Worm (Caenorhabditis elegans) whole organism, L4/young adult: ENCODE data around the gene F54D5.9.

ENCODE experiments used
- W03F9.2 ChIP-seq: fragments of 150-350 bp; optimal IDR thresholded peaks from 2 replicates; lab custom pipeline; 2014; ENCODE audit warnings: missing biosample characterization, missing genetic modification characterization
- dao-5 ChIP-seq: sonication (generic microtip); optimal IDR thresholded peaks from 2 replicates; lab custom pipeline; 2016; ENCODE audit warnings: missing genotype, missing genetic modification characterization, moderate library complexity, missing compliant biosample characterization
- him-1 ChIP-seq: sonication (generic microtip); optimal IDR thresholded peaks from 2 replicates; lab custom pipeline; 2016; ENCODE audit warnings: missing genotype, missing genetic modification reagents, missing genetic modification characterization, missing compliant biosample characterization

The F54D5.9 gene

DNA sequence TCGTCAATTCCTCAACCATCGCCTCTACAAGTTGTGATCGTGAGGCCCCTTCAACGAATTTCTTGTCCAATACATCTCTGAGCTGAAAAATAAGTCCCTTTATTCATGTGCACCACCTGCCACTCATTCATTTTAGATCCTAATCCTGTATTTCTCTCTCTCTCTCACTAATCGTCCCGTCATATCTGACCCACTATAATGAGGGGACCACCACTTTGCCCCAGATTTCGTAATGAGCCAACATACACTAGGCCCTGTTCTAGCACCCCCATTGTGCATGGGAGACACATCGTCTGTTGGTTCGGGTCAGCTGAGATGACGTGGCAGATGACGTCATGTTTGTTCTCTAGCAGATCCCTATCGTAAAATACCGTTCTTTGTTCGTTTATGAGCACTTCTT lies 9.2 kb downstream of the F54D5.9 start:
- TF ChIP-seq W03F9.2 (tag; lab: Kevin White, UChicago) (no peak), dao-5 (no peak), him-1 (no peak)

DNA sequence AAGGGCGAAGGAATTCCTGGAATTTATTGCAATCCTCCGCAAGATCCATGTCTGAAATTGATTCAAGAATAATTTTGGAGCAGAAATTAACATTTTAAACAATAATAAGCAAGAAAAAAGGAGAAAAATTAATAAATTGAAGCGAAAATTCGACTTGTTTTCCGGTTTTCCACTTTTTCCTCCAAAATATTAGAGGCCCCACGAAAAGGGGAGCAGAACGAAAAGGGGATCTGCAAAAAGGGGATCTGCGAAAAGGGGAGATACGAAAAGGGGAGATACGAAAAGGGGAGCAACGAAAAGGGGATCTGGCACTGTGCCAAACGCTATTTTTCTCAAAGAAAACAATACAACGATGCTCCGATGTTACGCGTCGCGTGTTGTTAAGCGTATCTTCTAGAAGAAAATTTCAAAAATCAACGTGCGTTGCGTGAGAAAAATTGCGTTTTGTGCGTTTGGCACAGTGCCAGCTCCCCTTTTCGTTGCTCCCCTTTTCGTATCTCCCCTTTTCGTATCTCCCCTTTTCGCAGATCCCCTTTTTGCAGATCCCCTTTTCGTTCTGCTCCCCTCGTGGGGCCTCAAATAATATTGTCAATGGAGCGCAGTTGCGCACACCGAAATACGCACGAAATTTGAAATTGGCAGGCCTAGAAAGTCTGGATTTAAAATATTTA lies 10.1 kb downstream of the F54D5.9 start, which contains the start of gene Y62F5A.12:
Y62F5A.12 (minus strand) TSS at position 51 of the 671 bp plus-strand sequence.
- TF ChIP-seq him-1 (peak; percentile 62), W03F9.2 (tag; lab: Kevin White, UChicago) (peak; percentile 57)

DNA sequence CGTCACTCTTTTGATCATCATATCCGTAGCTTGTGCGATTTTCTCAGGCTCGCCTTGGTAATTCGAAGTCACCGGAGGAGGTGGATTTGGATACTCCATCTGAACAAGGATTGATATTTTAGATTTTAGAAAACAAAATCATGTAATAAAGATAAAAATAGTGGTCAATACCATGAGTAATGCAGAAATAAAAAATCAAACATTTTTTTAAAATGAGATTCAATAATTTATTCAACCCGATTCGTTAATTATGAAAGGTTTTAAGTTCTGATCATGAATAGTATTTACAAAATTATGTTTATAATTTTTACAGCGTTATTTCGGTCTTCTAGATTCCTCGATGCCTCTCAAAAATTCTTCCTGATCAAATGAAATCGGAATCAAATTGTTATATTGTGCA lies 10.9 kb downstream of the F54D5.9 start, which contains the start of gene mdt-8:
mdt-8 (minus strand) TSS at position 101 of the 400 bp plus-strand sequence.
- no peak for TF ChIP-seq W03F9.2 (tag; lab: Kevin White, UChicago)
- no peak for TF ChIP-seq dao-5
- no peak for TF ChIP-seq him-1

DNA sequence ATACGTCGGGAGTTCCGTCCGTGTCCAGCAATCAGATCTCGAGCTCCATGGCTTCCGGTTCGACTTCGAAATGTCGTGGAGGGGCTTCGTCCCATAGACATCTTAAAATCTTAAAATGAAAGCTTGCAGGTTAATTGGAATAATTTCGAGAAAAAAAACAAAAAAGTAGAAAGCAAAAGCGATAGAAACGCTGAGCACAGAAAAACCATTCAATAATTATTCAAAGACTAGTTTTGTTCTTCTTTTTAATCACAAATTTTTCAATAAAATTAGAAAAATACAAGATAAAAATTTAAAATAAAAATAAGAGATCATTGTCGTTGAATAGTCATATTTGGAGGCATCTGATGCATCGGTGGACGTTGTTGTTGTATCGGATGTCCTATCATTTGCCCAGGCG lies 17.7 kb downstream of the F54D5.9 start, which contains the start of gene age-1:
age-1 (minus strand) TSS at position 101 of the 400 bp plus-strand sequence.
- no peak for TF ChIP-seq dao-5
- TF ChIP-seq W03F9.2 (tag; lab: Kevin White, UChicago), result no peak
- no peak for TF ChIP-seq him-1

DNA sequence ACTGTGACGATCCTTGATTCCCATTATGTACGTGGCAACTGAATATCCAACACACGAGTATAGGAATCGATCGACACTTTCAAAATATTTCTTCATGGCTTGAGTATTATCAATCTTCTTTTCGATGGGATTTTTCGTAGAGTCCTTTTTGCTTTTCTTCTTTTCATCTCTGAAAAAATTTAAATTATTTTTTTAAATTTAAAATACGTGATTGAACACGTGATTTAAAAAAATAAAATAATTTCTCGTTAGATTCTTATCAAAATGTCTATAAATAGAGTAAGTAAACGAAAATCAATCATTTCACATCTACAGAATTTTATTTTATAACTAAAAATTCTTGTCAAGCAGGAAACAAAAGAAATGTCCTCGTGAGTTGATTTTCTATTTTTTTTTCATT lies 23.3 kb downstream of the F54D5.9 start, which contains the start of gene Y62F5A.10:
Y62F5A.10 (plus strand) TSS at position 301 of the 400 bp plus-strand sequence.
- no peak for TF ChIP-seq dao-5
- no peak for TF ChIP-seq him-1
- TF ChIP-seq W03F9.2 (tag; lab: Kevin White, UChicago), result no peak

DNA sequence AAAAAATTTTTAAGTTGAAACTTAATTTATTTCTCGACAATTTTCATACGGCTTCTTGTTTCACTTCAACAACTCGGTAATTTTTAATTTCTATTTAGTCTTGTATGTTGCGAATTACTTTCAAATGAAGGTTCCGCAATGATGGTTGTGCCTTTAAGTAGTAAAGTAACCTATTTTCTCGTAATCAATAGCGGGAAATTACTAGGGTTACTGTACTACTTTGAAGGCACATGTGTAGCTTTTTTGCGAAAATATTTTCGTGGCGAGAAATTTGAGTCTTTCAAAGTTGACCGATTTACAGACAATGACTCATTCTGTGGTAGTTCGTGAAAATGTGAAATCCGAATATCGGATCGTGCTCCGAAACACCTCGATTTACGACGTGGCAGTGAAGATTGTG lies 26.4 kb downstream of the F54D5.9 start, which contains the start of gene B0334.10:
B0334.10 (plus strand) TSS at position 301 of the 400 bp plus-strand sequence.
- no peak for TF ChIP-seq him-1
- TF ChIP-seq dao-5, result no peak
- no peak for TF ChIP-seq W03F9.2 (tag; lab: Kevin White, UChicago)

DNA sequence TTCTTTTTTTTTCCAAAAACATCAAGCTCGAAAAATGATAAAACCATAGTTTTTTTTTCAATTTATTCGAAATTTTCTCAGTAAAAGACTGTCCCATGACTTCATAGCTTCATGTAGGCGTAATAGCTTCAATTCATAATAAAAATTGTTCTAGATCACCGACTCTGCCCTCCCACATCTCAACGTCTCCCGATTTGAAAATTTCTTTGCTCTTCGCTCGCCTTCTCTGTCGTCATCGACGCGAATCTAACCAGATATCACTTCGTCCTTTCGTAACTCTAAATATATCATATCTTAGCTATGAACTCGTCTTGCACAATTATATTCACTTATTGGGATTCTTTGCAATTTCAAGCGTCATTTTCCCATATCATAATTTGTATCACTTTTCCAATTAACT lies 29.9 kb downstream of the F54D5.9 start, which contains the start of gene srh-44:
srh-44 (plus strand) TSS at position 301 of the 400 bp plus-strand sequence.
- TF ChIP-seq dao-5 (no peak), him-1 (no peak), W03F9.2 (tag; lab: Kevin White, UChicago) (no peak)

DNA sequence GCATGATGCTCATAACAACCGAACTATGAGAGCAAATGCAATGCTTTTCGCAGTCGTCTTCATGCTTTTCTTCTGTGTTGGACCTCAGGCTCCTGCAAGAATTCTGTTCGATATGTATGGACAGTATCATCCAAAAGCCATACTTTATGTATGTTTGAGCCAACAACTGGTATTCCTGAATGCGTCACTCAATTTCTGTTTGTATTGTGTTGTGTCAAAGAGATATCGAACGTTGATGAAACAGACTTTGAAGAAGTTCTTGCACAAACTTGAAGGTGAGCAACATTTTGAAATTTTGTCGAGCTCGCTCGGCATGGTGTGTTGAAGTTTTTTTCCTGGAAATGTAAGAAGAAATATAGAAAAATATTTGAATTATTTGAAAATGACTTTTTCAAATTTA lies 31.7 kb downstream of the F54D5.9 start:
- TF ChIP-seq him-1, result no peak
- no peak for TF ChIP-seq W03F9.2 (tag; lab: Kevin White, UChicago)
- no peak for TF ChIP-seq dao-5

DNA sequence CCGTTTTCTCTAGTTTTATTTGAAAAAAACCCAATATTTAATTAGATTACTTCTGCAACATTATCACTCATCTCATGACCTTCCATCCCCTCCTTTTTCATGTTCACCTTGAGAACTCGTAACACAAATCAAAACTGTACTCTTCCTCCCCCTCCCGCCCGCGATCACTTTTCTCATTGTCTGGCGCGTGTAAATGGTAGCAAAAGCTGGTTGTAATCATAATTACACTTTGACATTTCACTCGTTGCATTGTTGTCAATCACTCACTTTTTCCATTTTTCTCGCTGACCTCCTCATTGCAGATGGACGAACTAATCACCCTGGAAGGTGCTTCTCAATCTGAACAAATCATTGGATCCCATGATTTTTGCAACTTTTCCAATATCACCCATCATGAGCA lies 34.3 kb downstream of the F54D5.9 start, which contains the start of gene npr-41:
npr-41 (plus strand) TSS at position 301 of the 400 bp plus-strand sequence.
- TF ChIP-seq W03F9.2 (tag; lab: Kevin White, UChicago) (no peak), him-1 (no peak), dao-5 (no peak)

DNA sequence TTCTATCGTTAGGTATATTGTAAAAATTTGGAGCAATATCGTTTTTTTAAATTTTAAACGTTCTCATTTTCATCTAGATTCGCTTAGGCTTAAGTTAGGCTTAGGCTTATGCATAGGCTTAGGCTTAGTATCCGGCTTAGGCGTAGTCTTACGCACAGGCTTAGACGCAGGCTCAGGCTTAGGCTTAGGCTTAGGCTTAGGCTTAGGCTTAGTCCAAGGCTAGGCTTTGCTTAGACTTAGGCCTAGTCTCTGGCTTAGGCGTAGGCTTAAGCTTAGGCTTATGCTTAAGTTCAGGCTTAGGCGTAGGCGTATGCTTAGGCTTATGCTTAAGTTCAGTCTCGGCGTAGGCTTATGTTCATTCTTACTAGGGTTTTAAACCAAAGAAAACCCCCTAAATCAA lies 40.9 kb downstream of the F54D5.9 start:
- TF ChIP-seq W03F9.2 (tag; lab: Kevin White, UChicago) (no peak), dao-5 (no peak), him-1 (no peak)

DNA sequence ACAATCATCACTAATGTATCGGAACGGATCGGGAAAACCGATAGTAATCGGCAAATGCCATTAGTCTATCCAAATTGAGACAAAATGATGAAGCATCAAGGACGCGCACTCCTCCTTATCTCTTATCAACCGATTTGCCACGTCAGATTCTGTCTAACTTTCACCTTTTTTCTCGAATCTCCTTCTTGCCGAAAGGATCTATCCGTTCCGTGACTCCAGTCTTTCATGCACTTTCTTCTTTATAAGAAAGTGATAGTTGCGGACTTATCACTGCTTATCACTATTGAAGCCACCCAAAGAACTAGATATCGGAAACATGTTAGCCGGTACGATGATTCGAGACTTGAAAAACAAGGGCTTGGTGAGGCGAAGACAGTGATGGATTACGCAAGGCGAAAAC lies 42.7 kb downstream of the F54D5.9 start:
- TF ChIP-seq dao-5, result no peak
- no peak for TF ChIP-seq him-1
- TF ChIP-seq W03F9.2 (tag; lab: Kevin White, UChicago), result no peak

DNA sequence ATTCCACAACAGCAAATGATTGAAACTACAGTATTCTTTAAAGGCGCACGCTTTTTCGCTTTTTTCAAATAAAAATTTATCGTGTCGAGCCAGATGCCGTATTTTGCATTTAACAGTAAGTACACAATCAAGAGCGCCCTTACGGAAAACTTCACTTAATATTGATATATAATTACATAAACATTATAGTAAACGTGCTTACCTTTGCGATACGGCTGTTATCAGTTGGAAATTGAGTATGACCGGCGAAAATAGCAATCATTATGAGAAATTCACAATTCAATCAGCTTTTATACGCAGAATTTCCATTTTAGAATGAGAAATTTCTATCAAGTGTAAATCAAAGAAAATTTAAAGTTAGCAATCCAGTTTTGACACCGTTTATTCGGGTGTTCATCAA lies 44.4 kb downstream of the F54D5.9 start, which contains the start of gene B0334.20:
B0334.20 (minus strand) TSS at position 262 of the 400 bp plus-strand sequence.
- no peak for TF ChIP-seq him-1
- TF ChIP-seq dao-5, result no peak
- no peak for TF ChIP-seq W03F9.2 (tag; lab: Kevin White, UChicago)

DNA sequence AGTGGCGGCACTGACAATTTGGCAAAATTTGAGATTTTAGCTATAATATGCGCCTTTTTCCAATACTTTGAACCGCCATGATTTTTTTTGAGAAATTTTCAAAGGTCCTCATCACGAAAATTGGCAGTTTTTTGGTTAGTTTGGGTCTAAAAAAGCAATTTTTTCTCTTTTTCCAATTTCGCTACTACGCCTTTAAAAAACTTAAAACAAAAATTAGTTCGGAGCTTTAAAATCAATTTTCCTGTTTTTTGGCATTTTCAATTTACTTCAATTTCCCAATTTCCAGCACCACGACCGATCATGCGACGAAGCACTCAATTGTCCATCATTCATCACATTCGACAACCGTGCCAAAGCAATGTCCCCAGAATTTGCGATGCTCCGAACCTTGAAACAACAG lies 47.3 kb downstream of the F54D5.9 start, which contains the start of gene B0334.5:
B0334.5 (plus strand) TSS at position 301 of the 400 bp plus-strand sequence.
- TF ChIP-seq dao-5 (no peak), W03F9.2 (tag; lab: Kevin White, UChicago) (no peak), him-1 (no peak)

DNA sequence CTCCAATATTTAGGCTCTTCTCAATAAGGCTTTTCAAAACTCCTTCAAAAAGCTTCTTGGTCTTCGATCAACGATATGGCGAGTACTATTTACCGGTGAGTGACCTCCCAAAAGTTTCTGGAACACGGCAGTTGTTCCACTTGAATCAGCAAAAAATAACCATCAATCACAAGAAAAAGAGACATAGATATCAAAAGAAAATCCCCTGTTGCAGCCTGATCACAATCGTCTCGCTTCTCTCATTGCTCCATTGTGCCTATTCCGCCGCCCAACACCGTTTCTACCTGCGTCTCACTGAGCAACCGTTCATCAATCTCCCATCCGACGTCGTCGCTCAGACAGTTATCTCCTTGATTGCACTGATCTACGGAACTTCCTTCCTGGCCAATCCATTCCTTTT lies 47.9 kb downstream of the F54D5.9 start, which contains the start of gene emc-5:
emc-5 (plus strand) TSS at position 14 of the 400 bp plus-strand sequence.
- TF ChIP-seq him-1 (no peak), W03F9.2 (tag; lab: Kevin White, UChicago) (no peak), dao-5 (no peak)

DNA sequence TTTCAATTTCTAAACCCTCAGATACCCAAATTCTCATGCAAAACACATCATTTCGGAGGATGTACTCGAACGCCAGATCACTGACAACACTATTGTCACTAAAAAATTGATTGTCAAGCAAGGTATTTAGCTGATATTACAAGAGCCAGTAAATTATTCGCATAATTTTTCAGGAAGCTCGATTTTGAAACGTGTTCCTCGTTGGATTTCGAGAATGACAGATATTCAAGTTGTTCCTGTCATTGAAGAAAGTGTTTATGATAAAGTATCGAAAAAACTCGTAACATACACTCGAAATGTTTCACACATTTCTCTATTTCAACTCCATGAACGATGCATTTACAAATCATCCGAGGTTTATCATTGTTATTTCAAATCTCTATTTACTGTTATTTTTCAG lies 48.8 kb downstream of the F54D5.9 start:
- TF ChIP-seq him-1, result no peak
- TF ChIP-seq dao-5, result no peak
- no peak for TF ChIP-seq W03F9.2 (tag; lab: Kevin White, UChicago)
